Worm (Caenorhabditis elegans) whole organism, L1 larva: ENCODE measurements around the gene T04H1.5.
A peak's percentile ranks its signal among the peaks of the same experiment; 100 is the strongest.

Experiments used
- alr-1 ChIP-seq: fragments of 200-800 bp; sonication (Bioruptor generic); optimal IDR thresholded peaks from 2 replicates; lab custom pipeline; 2018; ENCODE audit warnings: borderline replicate concordance, mild to moderate bottlenecking, missing genetic modification characterization, missing compliant biosample characterization
- ama-1 ChIP-seq: fragments of 150-350 bp; optimal IDR thresholded peaks from 2 replicates; lab custom pipeline; 2014
- egl-27 ChIP-seq, 2 experiments: fragments of 150-350 bp in 1 of 2; sonication (generic microtip); optimal IDR thresholded peaks; 3 replicates each; lab custom pipeline; 2017 to 2018; ENCODE audit warnings: missing biosample characterization in 2 of 2, missing genetic modification characterization in 2 of 2, missing genetic modification reagents in 2 of 2
- lin-13 ChIP-seq: fragments of 150-350 bp; optimal IDR thresholded peaks from 2 replicates; lab custom pipeline; 2014; ENCODE audit warnings: missing biosample characterization, missing genetic modification reagents, missing genetic modification characterization
- lin-15B ChIP-seq: fragments of 150-350 bp; sonication (generic microtip); optimal IDR thresholded peaks from 3 replicates; lab custom pipeline; 2014; ENCODE audit warnings: missing biosample characterization, missing genetic modification characterization
- nhr-237 ChIP-seq: fragments of 150-350 bp; optimal IDR thresholded peaks from 2 replicates; lab custom pipeline; 2014; ENCODE audit warnings: missing biosample characterization, missing genetic modification characterization
- nhr-90 ChIP-seq: sonication (generic microtip); optimal IDR thresholded peaks from 2 replicates; lab custom pipeline; 2016; ENCODE audit warnings: mild to moderate bottlenecking, missing genetic modification characterization, missing compliant biosample characterization; ENCODE audit not compliant: poor library complexity
- skn-1 ChIP-seq: fragments of 150-350 bp; optimal IDR thresholded peaks from 2 replicates; lab custom pipeline; 2014; ENCODE audit warnings: missing biosample characterization, missing genetic modification characterization
- snu-23 ChIP-seq: sonication (generic microtip); optimal IDR thresholded peaks from 2 replicates; lab custom pipeline; 2016; ENCODE audit warnings: missing genetic modification characterization, missing compliant biosample characterization
- sox-4 ChIP-seq: sonication (generic microtip); optimal IDR thresholded peaks from 2 replicates; lab custom pipeline; 2016; ENCODE audit warnings: missing genetic modification characterization, missing compliant biosample characterization
- unc-30 ChIP-seq: sonication (generic microtip); optimal IDR thresholded peaks from 2 replicates; lab custom pipeline; 2017; ENCODE audit warnings: missing biosample characterization, missing genetic modification characterization
- unc-62 ChIP-seq: fragments of 150-350 bp; optimal IDR thresholded peaks from 2 replicates; lab custom pipeline; 2014; ENCODE audit warnings: missing biosample characterization, missing genetic modification reagents, missing genetic modification characterization
- zag-1 ChIP-seq: fragments of 150-350 bp; optimal IDR thresholded peaks from 2 replicates; lab custom pipeline; 2014; ENCODE audit warnings: missing biosample characterization, missing genetic modification characterization

DNA sequence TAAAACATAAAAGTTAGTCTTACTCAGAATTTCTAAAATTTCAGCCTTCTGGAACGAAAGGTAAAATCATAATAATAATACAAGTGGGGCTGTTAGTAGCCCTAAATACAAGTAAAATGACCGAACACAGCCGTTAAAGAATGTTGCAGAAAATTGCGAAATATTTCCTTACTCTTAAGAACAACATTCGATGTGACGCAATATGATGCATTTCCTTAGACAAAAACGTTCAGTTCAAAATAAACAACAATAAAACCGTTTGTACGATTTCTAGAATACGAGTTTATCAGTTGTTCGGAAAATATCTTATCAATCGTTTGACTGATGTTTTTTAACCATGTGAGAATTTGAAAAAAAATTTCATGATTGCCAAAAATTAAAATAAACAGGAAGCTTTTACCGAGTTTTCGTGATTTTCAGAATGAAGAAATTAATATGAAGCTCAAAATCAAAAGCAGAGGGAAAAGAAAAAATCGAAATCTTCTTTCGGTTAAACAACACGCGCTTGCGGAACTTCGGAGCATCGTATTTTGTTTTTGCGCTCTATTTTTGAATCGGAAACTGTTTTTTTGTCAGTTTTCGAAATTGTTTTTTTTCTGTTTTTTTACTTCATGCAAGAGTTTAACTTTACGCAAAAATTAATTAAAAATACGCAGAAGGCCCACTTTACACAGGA is 5.2 kb upstream of the T04H1.5 start:
- no peak for TF ChIP-seq unc-30 (tag; lab: Kevin White, UChicago)
- TF ChIP-seq skn-1 (tag; lab: Kevin White, UChicago), result peak; percentile 36
- no peak for TF ChIP-seq lin-13 (GFP tag; lab: Kevin White, UChicago)
- TF ChIP-seq snu-23 (GFP tag; lab: Kevin White, UChicago), result peak; percentile 37
- TF ChIP-seq nhr-237 (tag; lab: Kevin White, UChicago), result no peak
- no peak for TF ChIP-seq lin-15B (tag; lab: Kevin White, UChicago)
- no peak for TF ChIP-seq alr-1 (tag; lab: Kevin White, UChicago)
- TF ChIP-seq nhr-90, result no peak
- TF ChIP-seq ama-1 (lab: Kevin White, UChicago), result no peak
- no peak for TF ChIP-seq egl-27 (tag; optimal IDR thresholded peaks at IDR 0.05; lab: Kevin White, UChicago)
- TF ChIP-seq sox-4, result no peak
- no peak for TF ChIP-seq unc-62 (GFP tag; lab: Kevin White, UChicago)
- TF ChIP-seq zag-1 (tag; lab: Kevin White, UChicago), result no peak
